Fruit fly (Drosophila melanogaster) whole organism, prepupa: ENCODE results near the gene ETHR.

ENCODE experiments used
- Blimp-1 ChIP-seq: fragments of 200-800 bp; sonication (Bioruptor generic); optimal IDR thresholded peaks from 3 replicates; lab custom pipeline; 2017; ENCODE audit warnings: missing biosample characterization, missing genetic modification characterization, mild to moderate bottlenecking, moderate library complexity, missing genetic modification reagents
- CG10669 ChIP-seq: fragments of 200-800 bp; sonication (Bioruptor generic); optimal IDR thresholded peaks from 3 replicates; lab custom pipeline; 2018; ENCODE audit warnings: missing biosample characterization, mild to moderate bottlenecking, missing genetic modification characterization, moderate library complexity
- CG11762 ChIP-seq: fragments of 200-800 bp; sonication (Bioruptor generic); optimal IDR thresholded peaks from 3 replicates; lab custom pipeline; 2016; ENCODE audit warnings: missing biosample characterization, missing genetic modification characterization; ENCODE audit not compliant: insufficient read depth
- CG11902 ChIP-seq: fragments of 200-800 bp; sonication (Bioruptor generic); optimal IDR thresholded peaks from 3 replicates; lab custom pipeline; 2016; ENCODE audit warnings: missing biosample characterization, missing genetic modification characterization
- CG15336 ChIP-seq: fragments of 200-800 bp; sonication (Bioruptor generic); IDR thresholded peaks from 2 replicates; pipeline ENCODE4 v1.3.6; 2022; ENCODE audit warnings: missing biosample characterization, missing genetic modification characterization
- CG1621 ChIP-seq: fragments of 200-800 bp; sonication (Bioruptor generic); optimal IDR thresholded peaks from 3 replicates; lab custom pipeline; 2018; ENCODE audit warnings: missing biosample characterization, mild to moderate bottlenecking, missing genetic modification characterization
- CG3032 ChIP-seq: fragments of 200-800 bp; optimal IDR thresholded peaks from 2 replicates; lab custom pipeline; 2019; ENCODE audit warnings: missing biosample characterization, mild to moderate bottlenecking, missing genetic modification characterization, moderate library complexity
- CG31627 ChIP-seq: fragments of 200-800 bp; sonication (Bioruptor generic); optimal IDR thresholded peaks from 3 replicates; lab custom pipeline; 2016; ENCODE audit warnings: missing biosample characterization, missing genetic modification characterization
- CG32006 ChIP-seq: fragments of 200-800 bp; sonication (Bioruptor generic); optimal IDR thresholded peaks from 3 replicates; lab custom pipeline; 2017; ENCODE audit warnings: missing biosample characterization, mild to moderate bottlenecking, missing genetic modification characterization
- CG34406 ChIP-seq: fragments of 200-800 bp; sonication (Bioruptor generic); optimal IDR thresholded peaks from 3 replicates; lab custom pipeline; 2016; ENCODE audit warnings: missing biosample characterization, missing genetic modification characterization
- CG4318 ChIP-seq: fragments of 200-800 bp; sonication (Bioruptor generic); optimal IDR thresholded peaks from 3 replicates; lab custom pipeline; 2017; ENCODE audit warnings: missing biosample characterization, mild to moderate bottlenecking, missing genetic modification characterization
- CG6276 ChIP-seq: fragments of 200-800 bp; sonication (Bioruptor generic); optimal IDR thresholded peaks from 2 replicates; lab custom pipeline; 2017; ENCODE audit warnings: missing biosample characterization, mild to moderate bottlenecking, missing genetic modification characterization
- CG6792 ChIP-seq: fragments of 200-800 bp; sonication (Bioruptor generic); optimal IDR thresholded peaks from 3 replicates; lab custom pipeline; 2016; ENCODE audit warnings: missing biosample characterization, missing genetic modification characterization
- CG6808 ChIP-seq: fragments of 200-800 bp; sonication (Bioruptor generic); optimal IDR thresholded peaks from 3 replicates; lab custom pipeline; 2017; ENCODE audit warnings: missing biosample characterization, missing genetic modification characterization, mild to moderate bottlenecking, moderate library complexity, missing genetic modification reagents
- CG7368 ChIP-seq: fragments of 200-800 bp; sonication (Bioruptor generic); optimal IDR thresholded peaks from 3 replicates; lab custom pipeline; 2016; ENCODE audit warnings: missing biosample characterization, missing genetic modification characterization
- CG8632 ChIP-seq: fragments of 200-800 bp; sonication (Bioruptor generic); optimal IDR thresholded peaks from 3 replicates; lab custom pipeline; 2016; ENCODE audit warnings: missing biosample characterization, missing genetic modification characterization
- CG9139 ChIP-seq: fragments of 200-800 bp; sonication (Bioruptor generic); optimal IDR thresholded peaks from 3 replicates; lab custom pipeline; 2017; ENCODE audit warnings: missing biosample characterization, mild to moderate bottlenecking, missing genetic modification characterization
- Eip75B ChIP-seq: fragments of 200-800 bp; sonication (Bioruptor generic); optimal IDR thresholded peaks from 3 replicates; lab custom pipeline; 2016; ENCODE audit warnings: missing biosample characterization, missing genetic modification characterization
- Eip78C ChIP-seq: fragments of 200-800 bp; sonication (Bioruptor generic); peaks from one replicate; lab custom pipeline; 2016; ENCODE audit warnings: missing biosample characterization, missing genetic modification characterization
- Eip93F ChIP-seq: fragments of 200-800 bp; sonication (Bioruptor generic); optimal IDR thresholded peaks from 2 replicates; lab custom pipeline; 2016; ENCODE audit warnings: missing biosample characterization, mild to moderate bottlenecking, missing genetic modification characterization
- Ets21C ChIP-seq: fragments of 200-800 bp; sonication (Bioruptor generic); optimal IDR thresholded peaks from 3 replicates; lab custom pipeline; 2016; ENCODE audit warnings: missing biosample characterization, missing genetic modification characterization
- Ets96B ChIP-seq: fragments of 200-800 bp; optimal IDR thresholded peaks from 2 replicates; lab custom pipeline; 2019; ENCODE audit warnings: missing biosample characterization, mild to moderate bottlenecking, missing genetic modification characterization, moderate library complexity
- Gug ChIP-seq: fragments of 200-800 bp; sonication (Bioruptor generic); IDR thresholded peaks from 2 replicates; pipeline ENCODE4 v1.3.6; 2022; ENCODE audit warnings: missing biosample characterization, missing genetic modification characterization
- Hr38 ChIP-seq: sonication (Bioruptor generic); optimal IDR thresholded peaks from 2 replicates; lab custom pipeline; 2016; ENCODE audit warnings: missing biosample characterization, missing genetic modification characterization
- Hr4 ChIP-seq: fragments of 200-800 bp; sonication (Bioruptor generic); optimal IDR thresholded peaks from 3 replicates; lab custom pipeline; 2016; ENCODE audit warnings: missing biosample characterization, missing genetic modification characterization
- Lpt ChIP-seq: fragments of 200-800 bp; sonication (Bioruptor generic); optimal IDR thresholded peaks from 3 replicates; lab custom pipeline; 2016; ENCODE audit warnings: missing biosample characterization, missing genetic modification characterization
- Met ChIP-seq: fragments of 200-800 bp; sonication (Bioruptor generic); optimal IDR thresholded peaks from 3 replicates; lab custom pipeline; 2016; ENCODE audit warnings: missing biosample characterization, missing genetic modification characterization
- Sox14 ChIP-seq: fragments of 200-800 bp; sonication (Bioruptor generic); optimal IDR thresholded peaks from 3 replicates; lab custom pipeline; 2016; ENCODE audit warnings: missing biosample characterization, missing genetic modification characterization
- achi ChIP-seq: fragments of 200-800 bp; sonication (Bioruptor generic); optimal IDR thresholded peaks from 3 replicates; lab custom pipeline; 2016; ENCODE audit warnings: missing biosample characterization, missing genetic modification characterization
- cyc ChIP-seq: fragments of 200-800 bp; sonication (Bioruptor generic); optimal IDR thresholded peaks from 3 replicates; lab custom pipeline; 2016; ENCODE audit warnings: missing biosample characterization, missing genetic modification characterization
- dac ChIP-seq: fragments of 200-800 bp; sonication (Bioruptor generic); optimal IDR thresholded peaks from 2 replicates; lab custom pipeline; 2017; ENCODE audit warnings: missing biosample characterization, mild to moderate bottlenecking, missing genetic modification characterization
- dsx ChIP-seq: fragments of 200-800 bp; optimal IDR thresholded peaks from 3 replicates; lab custom pipeline; 2019; ENCODE audit warnings: missing biosample characterization, mild to moderate bottlenecking, missing genetic modification characterization, moderate library complexity; ENCODE audit not compliant: poor library complexity, severe bottlenecking
- eg ChIP-seq: fragments of 200-800 bp; sonication (Bioruptor generic); IDR thresholded peaks from 3 replicates; pipeline ENCODE4 v1.3.6; 2022; ENCODE audit warnings: missing biosample characterization, missing genetic modification characterization
- esn ChIP-seq: fragments of 200-800 bp; sonication (Bioruptor generic); optimal IDR thresholded peaks from 2 replicates; lab custom pipeline; 2016; ENCODE audit warnings: missing biosample characterization, mild to moderate bottlenecking, missing genetic modification characterization, moderate library complexity
- fd59A ChIP-seq: fragments of 200-800 bp; sonication (Bioruptor generic); optimal IDR thresholded peaks from 2 replicates; lab custom pipeline; 2017; ENCODE audit warnings: missing biosample characterization, mild to moderate bottlenecking, missing genetic modification characterization, missing genetic modification reagents
- fd85E ChIP-seq: fragments of 200-800 bp; sonication (Bioruptor generic); optimal IDR thresholded peaks from 3 replicates; lab custom pipeline; 2016; ENCODE audit warnings: missing biosample characterization, missing genetic modification characterization
- fkh ChIP-seq: fragments of 200-800 bp; sonication (Bioruptor generic); optimal IDR thresholded peaks from 3 replicates; lab custom pipeline; 2017; ENCODE audit warnings: missing biosample characterization, mild to moderate bottlenecking, missing genetic modification characterization, moderate library complexity
- lz ChIP-seq: fragments of 200-800 bp; sonication (Bioruptor generic); optimal IDR thresholded peaks from 3 replicates; lab custom pipeline; 2016; ENCODE audit warnings: missing biosample characterization, missing genetic modification characterization
- net ChIP-seq: fragments of 200-800 bp; sonication (Bioruptor generic); optimal IDR thresholded peaks from 3 replicates; lab custom pipeline; 2016; ENCODE audit warnings: missing biosample characterization, missing genetic modification characterization
- pdm3 ChIP-seq: fragments of 200-800 bp; sonication (Bioruptor generic); optimal IDR thresholded peaks from 3 replicates; lab custom pipeline; 2016; ENCODE audit warnings: missing biosample characterization, missing genetic modification characterization
- salr ChIP-seq, 2 experiments: fragments of 200-800 bp; sonication (Bioruptor generic); optimal IDR thresholded peaks; 3 replicates each; lab custom pipeline; 2016 to 2018; ENCODE audit warnings: missing biosample characterization in 2 of 2, missing genetic modification characterization in 2 of 2, mild to moderate bottlenecking in 1 of 2
- spab ChIP-seq: fragments of 200-800 bp; sonication (Bioruptor generic); optimal IDR thresholded peaks from 2 replicates; lab custom pipeline; 2017; ENCODE audit warnings: missing biosample characterization, mild to moderate bottlenecking, missing genetic modification characterization, missing genetic modification reagents
- ss ChIP-seq, 2 experiments: fragments of 200-800 bp; sonication (Bioruptor generic); optimal IDR thresholded peaks; 2 replicates in 1 of 2; 3 replicates in 1 of 2; lab custom pipeline; 2017 to 2018; ENCODE audit warnings: mild to moderate bottlenecking in 2 of 2, missing biosample characterization in 2 of 2, missing genetic modification characterization in 2 of 2, moderate library complexity in 1 of 2
- svp ChIP-seq: fragments of 200-800 bp; sonication (Bioruptor generic); peaks from one replicate; lab custom pipeline; 2016; ENCODE audit warnings: missing biosample characterization, missing genetic modification characterization
- topi ChIP-seq: fragments of 200-800 bp; sonication (Bioruptor generic); optimal IDR thresholded peaks from 3 replicates; lab custom pipeline; 2016; ENCODE audit warnings: missing biosample characterization, missing genetic modification characterization
- vri ChIP-seq: fragments of 200-800 bp; sonication (Bioruptor generic); optimal IDR thresholded peaks from 3 replicates; lab custom pipeline; 2016; ENCODE audit warnings: missing biosample characterization, mild to moderate bottlenecking, missing genetic modification characterization

Gene ETHR

DNA sequence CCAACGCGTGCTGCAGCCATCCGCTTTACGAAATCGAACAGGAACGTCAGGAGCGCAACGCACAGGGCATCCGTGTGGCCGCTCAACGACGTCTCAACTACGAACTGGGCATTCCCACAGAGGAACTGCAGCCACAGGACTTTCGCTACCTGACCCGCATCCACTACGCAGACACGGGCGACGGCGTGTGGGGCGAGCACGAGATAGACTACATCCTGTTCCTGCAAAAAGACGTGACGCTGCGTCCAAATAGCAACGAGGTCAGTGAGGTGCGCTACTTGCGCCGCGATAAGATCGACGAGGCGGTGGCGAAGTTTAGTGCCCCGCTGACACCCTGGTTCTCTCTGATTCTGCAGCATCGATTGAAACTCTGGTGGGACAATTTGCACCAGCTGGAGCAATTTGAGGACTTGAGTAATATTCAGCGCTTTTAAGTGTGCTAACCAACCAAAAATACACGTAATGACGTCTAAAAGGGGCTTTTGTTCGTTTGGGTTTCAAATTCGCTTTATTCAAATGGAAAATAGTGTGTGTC, 23.9 kb downstream of the ETHR start:
- TF ChIP-seq esn (GFP tag; lab: Kevin White, UChicago) (no peak), vri (no peak), CG15336 (GFP tag; lab: Robert Waterston, UW) (no peak), CG31627 (GFP tag; lab: Kevin White, UChicago) (no peak), svp (peak; percentile 91)

DNA sequence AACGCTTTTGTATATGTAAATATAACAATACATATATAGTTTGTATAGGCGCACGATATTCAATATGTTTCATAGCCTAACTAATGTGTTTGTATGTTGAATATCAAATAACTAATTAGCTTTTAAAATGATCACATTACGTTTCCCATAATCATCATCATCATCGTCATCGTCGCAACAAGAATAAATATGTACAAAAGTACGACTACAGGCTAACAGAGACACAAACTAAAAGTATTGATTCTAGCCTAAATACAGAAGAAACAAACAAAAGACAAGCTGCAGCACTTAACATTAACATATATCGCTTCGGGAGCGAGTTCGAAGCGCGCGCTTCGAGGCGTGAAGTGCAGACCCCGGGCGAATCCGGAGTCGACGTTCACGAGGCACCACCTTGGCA, 24.4 kb downstream of the ETHR start:
- TF ChIP-seq Eip93F (GFP tag; lab: Kevin White, UChicago): no peak
- TF ChIP-seq fkh (GFP tag; lab: Kevin White, UChicago): peak; percentile 81

DNA sequence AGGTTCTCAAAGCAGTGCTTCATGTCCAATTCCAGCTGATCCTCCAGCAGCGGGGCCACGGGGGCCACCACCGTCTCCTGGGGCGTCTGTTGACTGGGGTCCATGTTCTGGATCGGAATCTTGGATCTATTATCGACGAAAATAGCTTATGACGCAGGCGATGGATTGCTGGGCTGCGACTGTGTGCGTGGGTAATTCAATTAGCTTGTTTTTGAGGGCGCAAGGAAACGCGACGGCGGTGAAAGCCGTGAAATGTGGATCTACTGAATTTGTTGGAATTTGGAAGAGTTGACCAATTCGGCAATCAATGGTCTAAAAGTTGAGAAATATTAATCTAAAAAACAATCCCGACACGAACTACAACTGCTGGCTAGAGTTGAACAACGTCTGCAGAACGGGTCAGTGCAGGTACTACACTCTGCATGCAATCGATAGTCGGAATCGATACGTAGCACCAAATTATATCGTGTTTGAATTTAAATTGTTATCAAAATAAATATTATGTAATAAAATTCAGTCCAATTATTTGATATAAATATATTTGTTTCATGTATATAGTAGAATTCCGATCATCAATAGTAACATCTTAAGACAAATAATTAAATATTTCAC, 26.7 kb downstream of the ETHR start, which contains the start of gene CG3308:
CG3308 (minus strand) TSS at position 391 of the 612 bp plus-strand sequence.
- TF ChIP-seq Ets96B (no peak), Blimp-1 (GFP tag; lab: Kevin White, UChicago) (no peak), Lpt (GFP tag; lab: Kevin White, UChicago) (no peak), CG6808 (GFP tag; lab: Kevin White, UChicago) (no peak), CG32006 (GFP tag; lab: Kevin White, UChicago) (no peak), fkh (GFP tag; lab: Kevin White, UChicago) (no peak), CG9139 (GFP tag; lab: Kevin White, UChicago) (no peak), CG15336 (GFP tag; lab: Robert Waterston, UW) (no peak), dac (no peak), Eip75B (GFP tag; lab: Kevin White, UChicago) (peak; percentile 29), cyc (GFP tag; lab: Kevin White, UChicago) (peak; percentile 37), Eip93F (GFP tag; lab: Kevin White, UChicago) (no peak), Gug (GFP tag; lab: Robert Waterston, UW) (no peak), CG11902 (GFP tag; lab: Kevin White, UChicago) (no peak), CG8632 (no peak), CG34406 (GFP tag; lab: Kevin White, UChicago) (no peak), Met (GFP tag; lab: Kevin White, UChicago) (no peak), ss (GFP tag; optimal IDR thresholded peaks at IDR 0.05; lab: Kevin White, UChicago) (peak in 1 of 2 experiments; percentile 7), dsx (GFP tag; lab: Kevin White, UChicago) (no peak), CG6276 (GFP tag; lab: Kevin White, UChicago) (no peak), fd85E (GFP tag; lab: Kevin White, UChicago) (no peak), CG7368 (GFP tag; lab: Kevin White, UChicago) (no peak), fd59A (no peak), svp (peak; percentile 67), net (GFP tag; lab: Kevin White, UChicago) (no peak), eg (GFP tag; lab: Robert Waterston, UW) (no peak), spab (GFP tag; lab: Kevin White, UChicago) (no peak), achi (GFP tag; lab: Kevin White, UChicago) (peak; percentile 2), CG6792 (GFP tag; lab: Kevin White, UChicago) (no peak), CG31627 (GFP tag; lab: Kevin White, UChicago) (peak; percentile 35), salr (GFP tag; optimal IDR thresholded peaks at IDR 0.05; lab: Kevin White, UChicago) (no peak), lz (peak; percentile 39), Sox14 (GFP tag; lab: Kevin White, UChicago) (peak; percentile 13), CG10669 (GFP tag; lab: Kevin White, UChicago) (no peak), CG1621 (tag; lab: Kevin White, UChicago) (no peak), CG3032 (no peak), topi (GFP tag; lab: Kevin White, UChicago) (no peak), Eip78C (GFP tag; lab: Kevin White, UChicago) (peak; percentile 82), pdm3 (GFP tag; lab: Kevin White, UChicago) (no peak), Ets21C (GFP tag; lab: Kevin White, UChicago) (no peak), vri (peak; percentile 96), Hr38 (no peak), Hr4 (GFP tag; lab: Kevin White, UChicago) (peak; percentile 8), CG11762 (GFP tag; lab: Kevin White, UChicago) (no peak), esn (GFP tag; lab: Kevin White, UChicago) (peak; percentile 57), CG4318 (GFP tag; lab: Kevin White, UChicago) (no peak)
